Worm (Caenorhabditis elegans) whole organism, L4 larva: ENCODE results near the gene clpf-1.

Experiments
- F26F4.8 ChIP-seq: fragments of 200-800 bp; sonication (Bioruptor generic); conservative IDR thresholded peaks from 2 replicates; pipeline ENCODE4 v1.3.6; 2022; ENCODE audit warnings: missing genetic modification characterization, missing compliant biosample characterization
- T26A8.4 ChIP-seq: fragments of 200-800 bp; sonication (Bioruptor generic); IDR thresholded peaks from 2 replicates; pipeline ENCODE4 v1.3.6; 2022; ENCODE audit warnings: missing genetic modification characterization, missing compliant biosample characterization
- ZK337.2 ChIP-seq: fragments of 200-800 bp; sonication (Bioruptor generic); IDR thresholded peaks from 2 replicates; pipeline ENCODE4 v1.3.6; 2022; ENCODE audit warnings: missing genetic modification reagents, missing genetic modification characterization, missing compliant biosample characterization
- aha-1 ChIP-seq: fragments of 150-350 bp; peaks from one replicate; lab custom pipeline; 2014; ENCODE audit warnings: missing biosample characterization, missing genetic modification characterization
- aly-2 ChIP-seq: sonication (generic microtip); optimal IDR thresholded peaks from 2 replicates; lab custom pipeline; 2018; ENCODE audit warnings: missing biosample characterization, missing genetic modification characterization
- arid-1 ChIP-seq: fragments of 200-800 bp; sonication (Bioruptor generic); conservative IDR thresholded peaks from 2 replicates; pipeline ENCODE4 v1.3.6; 2022; ENCODE audit warnings: missing genetic modification reagents, missing genetic modification characterization, missing compliant biosample characterization
- ceh-20 ChIP-seq: fragments of 200-800 bp; sonication (Bioruptor generic); IDR thresholded peaks from 2 replicates; pipeline ENCODE4 v1.3.6; 2022; ENCODE audit warnings: missing genetic modification reagents, missing genetic modification characterization, missing compliant biosample characterization
- ceh-28 ChIP-seq: fragments of 150-350 bp; optimal IDR thresholded peaks from 2 replicates; lab custom pipeline; 2014; ENCODE audit warnings: missing biosample characterization, missing genetic modification reagents, missing genetic modification characterization
- ces-1 ChIP-seq: fragments of 150-350 bp; sonication (generic microtip); optimal IDR thresholded peaks from 4 replicates; lab custom pipeline; 2014; ENCODE audit warnings: missing biosample characterization, missing genetic modification reagents, missing genetic modification characterization
- cey-2 ChIP-seq: sonication (generic microtip); optimal IDR thresholded peaks from 3 replicates; lab custom pipeline; 2017; ENCODE audit warnings: missing genetic modification characterization, mild to moderate bottlenecking, missing compliant biosample characterization, antibody characterized with exemption, borderline replicate concordance; ENCODE audit not compliant: insufficient read depth
- ctbp-1 ChIP-seq: fragments of 200-800 bp; sonication (Bioruptor generic); IDR thresholded peaks from 2 replicates; pipeline ENCODE4 v1.3.6; 2022; ENCODE audit warnings: missing genetic modification reagents, missing genetic modification characterization, missing compliant biosample characterization
- daf-8 ChIP-seq: fragments of 200-800 bp; sonication (Bioruptor generic); IDR thresholded peaks from 2 replicates; pipeline ENCODE4 v1.3.6; 2022; ENCODE audit warnings: missing genetic modification characterization, missing compliant biosample characterization
- dmd-6 ChIP-seq: fragments of 200-800 bp; sonication (Bioruptor generic); IDR thresholded peaks from 2 replicates; pipeline ENCODE4 v1.3.6; 2022; ENCODE audit warnings: missing genetic modification reagents, missing genetic modification characterization, missing compliant biosample characterization
- dmd-9 ChIP-seq: fragments of 200-800 bp; sonication (Bioruptor generic); IDR thresholded peaks from 2 replicates; pipeline ENCODE4 v1.3.6; 2022; ENCODE audit warnings: missing genetic modification reagents, missing genetic modification characterization, missing compliant biosample characterization
- dve-1 ChIP-seq: sonication (generic microtip); optimal IDR thresholded peaks from 2 replicates; lab custom pipeline; 2017; ENCODE audit warnings: antibody characterized with exemption, mild to moderate bottlenecking, missing genetic modification characterization, missing compliant biosample characterization; ENCODE audit not compliant: insufficient read depth
- egl-43 ChIP-seq: fragments of 200-800 bp; sonication (Bioruptor generic); IDR thresholded peaks from 2 replicates; pipeline ENCODE4 v1.3.6; 2022; ENCODE audit warnings: missing genetic modification reagents, missing genetic modification characterization, missing compliant biosample characterization
- fkh-10 ChIP-seq: fragments of 150-350 bp; optimal IDR thresholded peaks from 2 replicates; lab custom pipeline; 2014; ENCODE audit warnings: missing biosample characterization, missing genetic modification reagents, missing genetic modification characterization
- gei-8 ChIP-seq: fragments of 200-800 bp; sonication (Bioruptor generic); optimal IDR thresholded peaks from 2 replicates; lab custom pipeline; 2018; ENCODE audit warnings: mild to moderate bottlenecking, missing genetic modification characterization, missing compliant biosample characterization
- hmg-1.1 ChIP-seq: fragments of 200-800 bp; sonication (Bioruptor generic); IDR thresholded peaks from 2 replicates; pipeline ENCODE4 v1.3.6; 2022; ENCODE audit warnings: missing genetic modification reagents, missing genetic modification characterization, missing compliant biosample characterization
- jun-1 ChIP-seq: fragments of 150-350 bp; optimal IDR thresholded peaks from 2 replicates; lab custom pipeline; 2014; ENCODE audit warnings: missing biosample characterization, missing genetic modification reagents, missing genetic modification characterization
- lin-1 ChIP-seq: fragments of 200-800 bp; sonication (Bioruptor generic); IDR thresholded peaks from 2 replicates; pipeline ENCODE4 v1.3.6; 2022; ENCODE audit warnings: missing genetic modification reagents, missing genetic modification characterization, missing compliant biosample characterization
- lin-13 ChIP-seq: fragments of 150-350 bp; optimal IDR thresholded peaks from 2 replicates; lab custom pipeline; 2014; ENCODE audit warnings: missing biosample characterization, missing genetic modification reagents, missing genetic modification characterization
- lin-15B ChIP-seq: fragments of 150-350 bp; sonication (generic microtip); optimal IDR thresholded peaks from 3 replicates; lab custom pipeline; 2014; ENCODE audit warnings: missing biosample characterization, missing genetic modification characterization
- lin-38 ChIP-seq: fragments of 200-800 bp; sonication (Bioruptor generic); IDR thresholded peaks from 2 replicates; pipeline ENCODE4 v1.3.6; 2022; ENCODE audit warnings: missing genetic modification reagents, missing genetic modification characterization, missing compliant biosample characterization
- lin-39 ChIP-seq: fragments of 150-350 bp; optimal IDR thresholded peaks from 2 replicates; lab custom pipeline; 2014; ENCODE audit warnings: missing biosample characterization, missing genetic modification reagents, missing genetic modification characterization
- lir-3 ChIP-seq: sonication (generic microtip); optimal IDR thresholded peaks from 2 replicates; lab custom pipeline; 2016; ENCODE audit warnings: mild to moderate bottlenecking, missing genetic modification characterization, missing compliant biosample characterization
- mxl-3 ChIP-seq: fragments of 200-800 bp; sonication (Bioruptor generic); optimal IDR thresholded peaks from 2 replicates; lab custom pipeline; 2018; ENCODE audit warnings: mild to moderate bottlenecking, missing genetic modification characterization, missing compliant biosample characterization
- nhr-10 ChIP-seq: fragments of 150-350 bp; optimal IDR thresholded peaks from 2 replicates; lab custom pipeline; 2014; ENCODE audit warnings: missing biosample characterization, missing genetic modification characterization
- nhr-102 ChIP-seq: sonication (generic microtip); optimal IDR thresholded peaks from 2 replicates; lab custom pipeline; 2016; ENCODE audit warnings: mild to moderate bottlenecking, missing genetic modification characterization, moderate library complexity, missing compliant biosample characterization
- nhr-111 ChIP-seq: fragments of 200-800 bp; sonication (Bioruptor generic); optimal IDR thresholded peaks from 2 replicates; lab custom pipeline; 2018; ENCODE audit warnings: mild to moderate bottlenecking, missing genetic modification characterization, missing compliant biosample characterization
- nhr-237 ChIP-seq: sonication (generic microtip); optimal IDR thresholded peaks from 2 replicates; lab custom pipeline; 2017; ENCODE audit warnings: missing biosample characterization, missing genetic modification characterization
- nhr-25 ChIP-seq: sonication (generic microtip); optimal IDR thresholded peaks from 2 replicates; lab custom pipeline; 2017; ENCODE audit warnings: missing genetic modification characterization, mild to moderate bottlenecking, missing compliant biosample characterization, antibody characterized with exemption, moderate library complexity, borderline replicate concordance; ENCODE audit not compliant: insufficient read depth
- nhr-41 ChIP-seq: fragments of 200-800 bp; sonication (Bioruptor generic); IDR thresholded peaks from 2 replicates; pipeline ENCODE4 v1.3.6; 2022; ENCODE audit warnings: missing genetic modification reagents, missing genetic modification characterization, missing compliant biosample characterization
- nhr-42 ChIP-seq: fragments of 200-800 bp; sonication (Bioruptor generic); IDR thresholded peaks from 2 replicates; pipeline ENCODE4 v1.3.6; 2022; ENCODE audit warnings: missing genetic modification characterization, missing compliant biosample characterization
- php-3 ChIP-seq: fragments of 200-800 bp; sonication (Bioruptor generic); IDR thresholded peaks from 2 replicates; pipeline ENCODE4 v1.3.6; 2022; ENCODE audit warnings: missing genetic modification reagents, missing genetic modification characterization, missing compliant biosample characterization
- saeg-2 ChIP-seq: fragments of 200-800 bp; sonication (Bioruptor generic); IDR thresholded peaks from 2 replicates; pipeline ENCODE4 v1.3.6; 2022; ENCODE audit warnings: missing genetic modification reagents, missing genetic modification characterization, missing compliant biosample characterization
- sdz-12 ChIP-seq: fragments of 200-800 bp; sonication (Bioruptor generic); optimal IDR thresholded peaks from 2 replicates; lab custom pipeline; 2018; ENCODE audit warnings: mild to moderate bottlenecking, missing genetic modification characterization, missing compliant biosample characterization
- snpc-1.2 ChIP-seq: fragments of 200-800 bp; sonication (Bioruptor generic); IDR thresholded peaks from 2 replicates; pipeline ENCODE4 v1.3.6; 2022; ENCODE audit warnings: missing genetic modification reagents, missing genetic modification characterization, missing compliant biosample characterization
- spr-3 ChIP-seq: fragments of 200-800 bp; sonication (Bioruptor generic); optimal IDR thresholded peaks from 2 replicates; lab custom pipeline; 2018; ENCODE audit warnings: mild to moderate bottlenecking, missing genetic modification characterization, missing compliant biosample characterization
- unc-130 ChIP-seq: sonication (generic microtip); optimal IDR thresholded peaks from 2 replicates; lab custom pipeline; 2016; ENCODE audit warnings: missing genetic modification reagents, missing genetic modification characterization, missing compliant biosample characterization
- vab-7 ChIP-seq: fragments of 200-800 bp; sonication (Bioruptor generic); IDR thresholded peaks from 2 replicates; pipeline ENCODE4 v1.3.6; 2022; ENCODE audit warnings: missing genetic modification reagents, missing genetic modification characterization, missing compliant biosample characterization
- zfp-2 ChIP-seq: sonication (generic microtip); optimal IDR thresholded peaks from 2 replicates; lab custom pipeline; 2016; ENCODE audit warnings: mild to moderate bottlenecking, missing genetic modification characterization, missing compliant biosample characterization
- zip-11 ChIP-seq: fragments of 200-800 bp; sonication (Bioruptor generic); IDR thresholded peaks from 2 replicates; pipeline ENCODE4 v1.3.6; 2022; ENCODE audit warnings: missing genetic modification characterization, missing compliant biosample characterization
- zip-2 ChIP-seq: fragments of 150-350 bp; optimal IDR thresholded peaks from 2 replicates; lab custom pipeline; 2014; ENCODE audit warnings: missing biosample characterization, missing genetic modification characterization

Gene clpf-1

ce11 chrIII:3370054-3370453 lies 27.5 kb upstream of the clpf-1 start, which contains the start of gene prk-2 (continued):
- TF ChIP-seq ces-1 (no peak), lin-1 (GFP tag; lab: Robert Waterston, UW) (peak; percentile 65; the same call in 1 of the 2 replicates), dve-1 (tag; lab: Kevin White, UChicago) (peak; percentile 85), lin-13 (GFP tag; lab: Kevin White, UChicago) (no peak), dmd-9 (GFP tag; lab: Robert Waterston, UW) (no peak), nhr-41 (no peak), nhr-10 (no peak), aly-2 (tag; lab: Kevin White, UChicago) (no peak), ceh-28 (tag; lab: Kevin White, UChicago) (no peak), jun-1 (tag; lab: Kevin White, UChicago) (no peak), ceh-20 (GFP tag; lab: Robert Waterston, UW) (no peak), zip-2 (tag; lab: Kevin White, UChicago) (no peak), arid-1 (GFP tag; lab: Robert Waterston, UW) (no peak), nhr-111 (GFP tag; lab: Kevin White, UChicago) (no peak), nhr-102 (peak; percentile 10), daf-8 (GFP tag; lab: Robert Waterston, UW) (no peak), php-3 (GFP tag; lab: Robert Waterston, UW) (peak; percentile 72; the same call in 1 of the 2 replicates), cey-2 (tag; lab: Kevin White, UChicago) (no peak), egl-43 (no peak), lin-38 (no peak), aha-1 (tag; lab: Kevin White, UChicago) (no peak), fkh-10 (GFP tag; lab: Kevin White, UChicago) (no peak), sdz-12 (GFP tag; lab: Kevin White, UChicago) (no peak), spr-3 (GFP tag; lab: Kevin White, UChicago) (no peak), unc-130 (GFP tag; lab: Kevin White, UChicago) (no peak), vab-7 (GFP tag; lab: Robert Waterston, UW) (no peak), snpc-1.2 (GFP tag; lab: Robert Waterston, UW) (no peak), lir-3 (tag; lab: Kevin White, UChicago) (no peak), zfp-2 (tag; lab: Kevin White, UChicago) (no peak), lin-15B (tag; lab: Kevin White, UChicago) (no peak), dmd-6 (peak; percentile 96), nhr-42 (GFP tag; lab: Robert Waterston, UW) (no peak), T26A8.4 (GFP tag; lab: Robert Waterston, UW) (no peak), mxl-3 (GFP tag; lab: Kevin White, UChicago) (no peak), zip-11 (GFP tag; lab: Robert Waterston, UW) (no peak), nhr-25 (tag; lab: Kevin White, UChicago) (no peak), lin-39 (tag; lab: Kevin White, UChicago) (no peak), hmg-1.1 (GFP tag; lab: Robert Waterston, UW) (no peak), nhr-237 (no peak), saeg-2 (no peak), ZK337.2 (GFP tag; lab: Robert Waterston, UW) (no peak), ctbp-1 (GFP tag; lab: Robert Waterston, UW) (no peak), F26F4.8 (GFP tag; lab: Robert Waterston, UW) (no peak), gei-8 (no peak)
